2 fruit fly cellular contexts compared by ENCODE assay signal in the genomic region with DNA sequence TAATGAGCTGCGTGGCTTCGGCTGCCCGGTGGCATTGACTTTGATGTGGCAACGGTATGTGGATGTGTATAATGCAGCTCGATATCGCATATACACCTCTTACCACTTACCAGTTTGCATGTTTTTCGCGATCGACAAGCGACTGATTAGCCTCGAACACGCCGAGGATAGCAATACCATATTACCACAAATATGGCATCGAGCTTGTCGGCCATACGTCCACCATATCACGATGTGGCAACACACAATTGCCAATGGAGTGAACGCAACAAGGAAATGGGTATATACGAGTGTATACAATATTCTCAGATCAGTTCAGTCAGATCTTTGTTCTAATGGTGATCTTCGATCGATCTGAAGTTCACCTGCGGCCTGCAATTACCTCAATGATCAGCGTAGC.
TF ChIP-seq lines count a peak whose summit lies in the region.

No protein-coding gene starts in this region.

- TF ChIP-seq CTCF in whole organism, embryonic (GFP tag; optimal IDR thresholded peaks at IDR 0.05; lab: Kevin White, UChicago), result no peak

TF ChIP-seq in whole organism, embryonic, 481 proteins besides CTCF, POLR2A, EP300 and RAD21:
- no peak for TF ChIP-seq CG8089 (GFP tag; optimal IDR thresholded peaks at IDR 0.05; lab: Kevin White, UChicago)
- no peak for TF ChIP-seq mirr (GFP tag; optimal IDR thresholded peaks at IDR 0.05; lab: Kevin White, UChicago)
- no peak for TF ChIP-seq tup (GFP tag; optimal IDR thresholded peaks at IDR 0.05; lab: Kevin White, UChicago)
- no peak for TF ChIP-seq gfzf (GFP tag; optimal IDR thresholded peaks at IDR 0.05; lab: Kevin White, UChicago)
- TF ChIP-seq grn (GFP tag; optimal IDR thresholded peaks at IDR 0.05; lab: Kevin White, UChicago), result no peak
- peak; percentile 67 for TF ChIP-seq Ets65A (GFP tag; lab: Kevin White, UChicago)

TF ChIP-seq in whole organism, prepupa, 60 proteins besides CTCF, POLR2A, EP300 and RAD21:
- TF ChIP-seq Smox (GFP tag; optimal IDR thresholded peaks at IDR 0.05; lab: Kevin White, UChicago), result no peak
- peak; percentile 20 for TF ChIP-seq Eip93F (GFP tag; optimal IDR thresholded peaks at IDR 0.05; lab: Kevin White, UChicago)
- peak; percentile 52 for TF ChIP-seq Eip78C (GFP tag; lab: Kevin White, UChicago)
